Worm (Caenorhabditis elegans) whole organism, late embryonic: Measurements from ENCODE around the gene F02D8.9.

Experiments used
- C38D4.7 ChIP-seq: fragments of 200-800 bp; sonication (Bioruptor generic); optimal IDR thresholded peaks from 2 replicates; lab custom pipeline; 2018; ENCODE audit warnings: mild to moderate bottlenecking, missing genetic modification characterization, moderate library complexity, missing compliant biosample characterization
- nhr-11 ChIP-seq: fragments of 150-350 bp; optimal IDR thresholded peaks from 2 replicates; lab custom pipeline; 2014; ENCODE audit warnings: missing biosample characterization, missing genetic modification characterization
- nhr-232 ChIP-seq: sonication (generic microtip); optimal IDR thresholded peaks from 2 replicates; lab custom pipeline; 2016; ENCODE audit warnings: missing genetic modification characterization, missing compliant biosample characterization

DNA sequence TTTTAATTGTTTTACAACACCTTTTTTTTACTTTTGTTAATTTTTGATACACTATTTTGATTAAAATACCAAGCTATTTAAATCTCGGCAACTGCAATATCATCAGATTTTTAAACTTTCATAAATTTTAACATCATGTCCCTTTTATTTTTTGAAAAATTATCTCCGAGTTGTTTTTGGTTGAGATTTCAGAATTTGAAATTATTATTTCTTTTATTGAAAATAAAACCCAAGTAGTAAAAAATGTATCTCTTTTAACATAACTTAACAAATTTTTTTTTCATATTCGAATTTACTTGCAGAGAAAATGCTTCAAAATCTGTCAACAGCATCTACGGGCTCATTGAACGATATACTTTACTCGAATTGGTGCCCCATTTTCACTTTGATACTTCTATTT, 40.0 kb downstream of the F02D8.9 start, which contains the start of gene H12D21.11:
- TF ChIP-seq C38D4.7 (GFP tag; lab: Kevin White, UChicago) (no peak), nhr-232 (tag; lab: Kevin White, UChicago) (no peak), nhr-11 (tag; lab: Kevin White, UChicago) (no peak)
